Worm (Caenorhabditis elegans): Measurements from ENCODE around the gene M03E7.1.
"Not testable (repeated sequence)": the region's sequence is repeated elsewhere in the genome, so short reads cannot be mapped to it uniquely, and the experiment has no call there.

- TF ChIP-seq nhr-28 (tag; optimal IDR thresholded peaks at IDR 0.05); fos-1 (tag; optimal IDR thresholded peaks at IDR 0.05); ama-1 (optimal IDR thresholded peaks at IDR 0.05); elt-3 (tag; optimal IDR thresholded peaks at IDR 0.05); unc-86 (tag; optimal IDR thresholded peaks at IDR 0.05); snpc-4 (tag; optimal IDR thresholded peaks at IDR 0.05); efl-3 (GFP tag; optimal IDR thresholded peaks at IDR 0.05); hlh-17 (GFP tag; optimal IDR thresholded peaks at IDR 0.05; ENCODE audit: borderline replicate concordance); ces-1 (GFP tag; optimal IDR thresholded peaks at IDR 0.05); lin-13 (GFP tag; optimal IDR thresholded peaks at IDR 0.05); elt-2 (tag; optimal IDR thresholded peaks at IDR 0.05): not testable (repeated sequence)
Measured at ce11 chrV:5640072-5640471, 18.6 kb downstream of the M03E7.1 start.
